Fruit fly (Drosophila melanogaster) whole organism, embryonic: ENCODE measurements around the gene CG1273.
A peak's percentile ranks its signal among the peaks of the same experiment; 100 is the strongest.

ENCODE experiments used
- Antp ChIP-seq: fragments of 200-800 bp; sonication (Bioruptor generic); optimal IDR thresholded peaks from 3 replicates; lab custom pipeline; 2016; ENCODE audit warnings: missing biosample characterization, missing genetic modification characterization
- CG10274 ChIP-seq: fragments of 200-800 bp; sonication (Bioruptor generic); optimal IDR thresholded peaks from 3 replicates; lab custom pipeline; 2017; ENCODE audit warnings: missing biosample characterization, mild to moderate bottlenecking, missing genetic modification characterization
- CG10431 ChIP-seq: fragments of 200-800 bp; sonication (Bioruptor generic); optimal IDR thresholded peaks from 3 replicates; lab custom pipeline; 2018; ENCODE audit warnings: missing biosample characterization, mild to moderate bottlenecking, missing genetic modification characterization
- CG11504 ChIP-seq: fragments of 200-800 bp; sonication (Bioruptor generic); optimal IDR thresholded peaks from 3 replicates; lab custom pipeline; 2019; ENCODE audit warnings: missing biosample characterization, mild to moderate bottlenecking, missing genetic modification characterization, moderate library complexity
- CG12219 ChIP-seq: fragments of 200-800 bp; sonication (Bioruptor generic); optimal IDR thresholded peaks from 3 replicates; lab custom pipeline; 2018; ENCODE audit warnings: missing biosample characterization, mild to moderate bottlenecking, missing genetic modification characterization
- CG12942 ChIP-seq: fragments of 200-800 bp; sonication (Bioruptor generic); optimal IDR thresholded peaks from 3 replicates; lab custom pipeline; 2016; ENCODE audit warnings: missing biosample characterization, missing genetic modification characterization
- CG1603 ChIP-seq: fragments of 200-800 bp; sonication (Bioruptor generic); optimal IDR thresholded peaks from 2 replicates; lab custom pipeline; 2019; ENCODE audit warnings: missing biosample characterization, mild to moderate bottlenecking, missing genetic modification characterization, moderate library complexity
- CG17361 ChIP-seq: fragments of 200-800 bp; sonication (Bioruptor generic); IDR thresholded peaks from 3 replicates; pipeline ENCODE4 v1.3.6; 2022; ENCODE audit warnings: missing biosample characterization, missing genetic modification characterization
- CG2712 ChIP-seq: fragments of 200-800 bp; optimal IDR thresholded peaks from 3 replicates; lab custom pipeline; 2019; ENCODE audit warnings: missing biosample characterization, mild to moderate bottlenecking, missing genetic modification characterization, moderate library complexity
- CG33213 ChIP-seq: fragments of 200-800 bp; sonication (Bioruptor generic); optimal IDR thresholded peaks from 3 replicates; lab custom pipeline; 2016; ENCODE audit warnings: missing biosample characterization, missing genetic modification characterization
- CG5180 ChIP-seq: fragments of 200-800 bp; sonication (Bioruptor generic); optimal IDR thresholded peaks from 3 replicates; lab custom pipeline; 2017; ENCODE audit warnings: missing biosample characterization, missing genetic modification characterization, mild to moderate bottlenecking, moderate library complexity, missing genetic modification reagents
- CG5953 ChIP-seq: fragments of 200-800 bp; sonication (Bioruptor generic); IDR thresholded peaks from 2 replicates; pipeline ENCODE4 v1.3.6; 2022; ENCODE audit warnings: missing biosample characterization, missing genetic modification characterization
- CG6689 ChIP-seq: fragments of 200-800 bp; sonication (Bioruptor generic); IDR thresholded peaks from 2 replicates; pipeline ENCODE4 v1.3.6; 2022; ENCODE audit warnings: missing biosample characterization, missing genetic modification characterization
- CG8765 ChIP-seq: fragments of 200-800 bp; sonication (Bioruptor generic); IDR thresholded peaks from 2 replicates; pipeline ENCODE4 v1.3.6; 2022; ENCODE audit warnings: missing biosample characterization, missing genetic modification characterization
- CG8924 ChIP-seq: fragments of 200-800 bp; optimal IDR thresholded peaks from 3 replicates; lab custom pipeline; 2019; ENCODE audit warnings: missing biosample characterization, mild to moderate bottlenecking, missing genetic modification characterization, moderate library complexity
- CG8944 ChIP-seq: fragments of 200-800 bp; sonication (Bioruptor generic); optimal IDR thresholded peaks from 3 replicates; lab custom pipeline; 2016; ENCODE audit warnings: missing biosample characterization, missing genetic modification characterization
- CG9609 ChIP-seq: fragments of 200-800 bp; sonication (Bioruptor generic); optimal IDR thresholded peaks from 3 replicates; lab custom pipeline; 2016; ENCODE audit warnings: missing biosample characterization, missing genetic modification characterization
- Dref ChIP-seq: fragments of 200-800 bp; sonication (Bioruptor generic); IDR thresholded peaks from 2 replicates; pipeline ENCODE4 v1.3.6; 2022; ENCODE audit warnings: missing biosample characterization, missing genetic modification characterization
- Ets65A ChIP-seq: fragments of 200-800 bp; sonication (Bioruptor generic); peaks from one replicate; lab custom pipeline; 2016; ENCODE audit warnings: missing biosample characterization, missing genetic modification characterization
- HHEX ChIP-seq: fragments of 200-800 bp; sonication (Bioruptor generic); optimal IDR thresholded peaks from 3 replicates; lab custom pipeline; 2017; ENCODE audit warnings: missing biosample characterization, mild to moderate bottlenecking, missing genetic modification characterization, missing genetic modification reagents
- HLH3B ChIP-seq: fragments of 200-800 bp; sonication (Bioruptor generic); IDR thresholded peaks from 2 replicates; pipeline ENCODE4 v1.3.6; 2022; ENCODE audit warnings: missing biosample characterization, missing genetic modification characterization
- Hmr ChIP-seq: fragments of 200-800 bp; sonication (Bioruptor generic); optimal IDR thresholded peaks from 3 replicates; lab custom pipeline; 2017; ENCODE audit warnings: mild to moderate bottlenecking, missing biosample characterization, missing genetic modification reagents, missing genetic modification characterization
- Hr39 ChIP-seq: fragments of >200 bp; optimal IDR thresholded peaks from 2 replicates; lab custom pipeline; 2017
- Hr78 ChIP-seq, 2 experiments: fragments of 200-800 bp in 1 of 2; fragments of >200 bp in 1 of 2; sonication (Bioruptor generic) in 1 of 2; optimal IDR thresholded peaks; 2 replicates each; lab custom pipeline; 2017 to 2019; ENCODE audit warnings: missing biosample characterization in 2 of 2, missing genetic modification characterization in 2 of 2, mild to moderate bottlenecking in 1 of 2, moderate library complexity in 1 of 2
- Hsf ChIP-seq: fragments of 200-800 bp; sonication (Bioruptor generic); optimal IDR thresholded peaks from 3 replicates; lab custom pipeline; 2016; ENCODE audit warnings: missing biosample characterization, missing genetic modification characterization
- Mad ChIP-seq: fragments of 200-800 bp; sonication (Bioruptor generic); optimal IDR thresholded peaks from 2 replicates; lab custom pipeline; 2016; ENCODE audit warnings: missing biosample characterization, missing genetic modification characterization
- Med ChIP-seq: fragments of 200-800 bp; sonication (Bioruptor generic); peaks from one replicate; lab custom pipeline; 2016; ENCODE audit warnings: missing biosample characterization, missing genetic modification characterization, mild to moderate bottlenecking, inconsistent platforms, moderate library complexity
- NFAT ChIP-seq: fragments of 200-800 bp; sonication (Bioruptor generic); IDR thresholded peaks from 2 replicates; pipeline ENCODE4 v1.3.6; 2022; ENCODE audit warnings: missing biosample characterization, missing genetic modification characterization
- Neu2 ChIP-seq: fragments of 200-800 bp; sonication (Bioruptor generic); optimal IDR thresholded peaks from 3 replicates; lab custom pipeline; 2016; ENCODE audit warnings: missing biosample characterization, missing genetic modification characterization, borderline replicate concordance
- Nf-YC ChIP-seq: fragments of 200-800 bp; optimal IDR thresholded peaks from 3 replicates; lab custom pipeline; 2019; ENCODE audit warnings: missing biosample characterization, mild to moderate bottlenecking, missing genetic modification characterization, moderate library complexity
- Rfx ChIP-seq: fragments of 200-800 bp; sonication (Bioruptor generic); IDR thresholded peaks from 2 replicates; pipeline ENCODE4 v1.3.6; 2022; ENCODE audit warnings: missing biosample characterization, missing genetic modification characterization
- Sry-δ ChIP-seq: fragments of 200-800 bp; sonication (Bioruptor generic); optimal IDR thresholded peaks from 2 replicates; lab custom pipeline; 2016; ENCODE audit warnings: missing biosample characterization, missing genetic modification characterization
- Tbp ChIP-seq: fragments of >200 bp; optimal IDR thresholded peaks from 2 replicates; lab custom pipeline; 2018; ENCODE audit warnings: missing biosample characterization, missing genetic modification characterization
- Vsx1 ChIP-seq: fragments of 200-800 bp; sonication (Bioruptor generic); optimal IDR thresholded peaks from 2 replicates; lab custom pipeline; 2017; ENCODE audit warnings: missing biosample characterization, mild to moderate bottlenecking, missing genetic modification characterization, missing genetic modification reagents
- ap ChIP-seq: fragments of 200-800 bp; sonication (Bioruptor generic); IDR thresholded peaks from 2 replicates; pipeline ENCODE4 v1.3.6; 2022; ENCODE audit warnings: missing biosample characterization, missing genetic modification characterization
- bab2 ChIP-seq: fragments of 200-800 bp; sonication (Bioruptor generic); optimal IDR thresholded peaks from 2 replicates; lab custom pipeline; 2016; ENCODE audit warnings: missing biosample characterization, missing genetic modification characterization
- bowl ChIP-seq: fragments of 200-800 bp; sonication (Bioruptor generic); IDR thresholded peaks from 2 replicates; pipeline ENCODE4 v1.3.6; 2022; ENCODE audit warnings: missing biosample characterization, missing genetic modification characterization
- cas ChIP-seq: fragments of 200-800 bp; sonication (Bioruptor generic); IDR thresholded peaks from 2 replicates; pipeline ENCODE4 v1.3.6; 2022; ENCODE audit warnings: missing biosample characterization, missing genetic modification characterization
- cato ChIP-seq: fragments of 200-800 bp; sonication (Bioruptor generic); optimal IDR thresholded peaks from 2 replicates; lab custom pipeline; 2016; ENCODE audit warnings: missing biosample characterization, missing genetic modification characterization, borderline replicate concordance
- chif ChIP-seq, 2 experiments: fragments of 200-800 bp; sonication (Bioruptor generic); optimal IDR thresholded peaks; 3 replicates each; lab custom pipeline; 2016; ENCODE audit warnings: missing biosample characterization in 2 of 2, missing genetic modification characterization in 2 of 2
- chm ChIP-seq: fragments of 200-800 bp; sonication (Bioruptor generic); IDR thresholded peaks from 2 replicates; pipeline ENCODE4 v1.3.6; 2022; ENCODE audit warnings: missing biosample characterization, missing genetic modification characterization
- eve ChIP-seq, 2 experiments: fragments of >200 bp; optimal IDR thresholded peaks; 2 replicates each; lab custom pipeline; 2017; ENCODE audit warnings: missing biosample characterization in 2 of 2, missing genetic modification characterization in 2 of 2
- ewg ChIP-seq: fragments of 200-800 bp; sonication (Bioruptor generic); optimal IDR thresholded peaks from 3 replicates; lab custom pipeline; 2017; ENCODE audit warnings: mild to moderate bottlenecking, missing biosample characterization, missing genetic modification reagents, missing genetic modification characterization
- fd64A ChIP-seq: fragments of 200-800 bp; sonication (Bioruptor generic); optimal IDR thresholded peaks from 3 replicates; lab custom pipeline; 2018; ENCODE audit warnings: missing biosample characterization, mild to moderate bottlenecking, missing genetic modification characterization
- her ChIP-seq: fragments of 200-800 bp; sonication (Bioruptor generic); optimal IDR thresholded peaks from 2 replicates; lab custom pipeline; 2016; ENCODE audit warnings: missing biosample characterization, missing genetic modification characterization
- ken ChIP-seq: fragments of 200-800 bp; sonication (Bioruptor generic); IDR thresholded peaks from 3 replicates; pipeline ENCODE4 v1.3.6; 2022; ENCODE audit warnings: missing biosample characterization, missing genetic modification characterization
- maf-S ChIP-seq: fragments of 200-800 bp; sonication (Bioruptor generic); optimal IDR thresholded peaks from 2 replicates; lab custom pipeline; 2016; ENCODE audit warnings: missing biosample characterization, missing genetic modification characterization
- pita ChIP-seq: fragments of 200-800 bp; sonication (Bioruptor generic); optimal IDR thresholded peaks from 2 replicates; lab custom pipeline; 2017; ENCODE audit warnings: missing biosample characterization, mild to moderate bottlenecking, missing genetic modification characterization
- seq ChIP-seq: fragments of 200-800 bp; sonication (Bioruptor generic); IDR thresholded peaks from 2 replicates; pipeline ENCODE4 v1.3.6; 2022; ENCODE audit warnings: missing biosample characterization, missing genetic modification characterization
- sr ChIP-seq: fragments of 200-800 bp; sonication (Bioruptor generic); IDR thresholded peaks from 3 replicates; pipeline ENCODE4 v1.3.6; 2022; ENCODE audit warnings: missing biosample characterization, missing genetic modification characterization
- stc ChIP-seq: fragments of 200-800 bp; sonication (Bioruptor generic); IDR thresholded peaks from 2 replicates; pipeline ENCODE4 v1.3.6; 2022; ENCODE audit warnings: missing biosample characterization, missing genetic modification characterization

Gene CG1273

dm6 chr3L:4254301-4254834 lies 9.2 kb upstream of the CG1273 start, which contains the start of the genes ago and CG1265 (continued):
- peak; percentile 55 for TF ChIP-seq Hmr (GFP tag; lab: Kevin White, UChicago)
- no peak; the same call in 1 of the 2 replicates for TF ChIP-seq HLH3B (GFP tag; lab: Robert Waterston, UW)
- peak; percentile 10 for TF ChIP-seq CG9609 (GFP tag; lab: Kevin White, UChicago)
- TF ChIP-seq Hsf (GFP tag; lab: Kevin White, UChicago) = peak; percentile 5
- peak; percentile 45 for TF ChIP-seq CG1603 (tag; lab: Kevin White, UChicago)
- no peak for TF ChIP-seq Hr39 (lab: Kevin White, UChicago)
- no peak for TF ChIP-seq CG10274
- TF ChIP-seq Vsx1 = no peak
- no peak for TF ChIP-seq seq
- TF ChIP-seq CG12942 (GFP tag; lab: Kevin White, UChicago) = no peak
- no peak for TF ChIP-seq HHEX (GFP tag; lab: Kevin White, UChicago)
- TF ChIP-seq Med (GFP tag; lab: Kevin White, UChicago) = peak; percentile 74
- TF ChIP-seq ewg (GFP tag; lab: Kevin White, UChicago) = peak; percentile 2
- TF ChIP-seq Sry-δ (GFP tag; lab: Kevin White, UChicago) = peak; percentile 68
- TF ChIP-seq her (GFP tag; lab: Kevin White, UChicago) = no peak
- peak; percentile 62 for TF ChIP-seq Nf-YC (tag; lab: Kevin White, UChicago)
- no peak for TF ChIP-seq Antp (GFP tag; lab: Kevin White, UChicago)
- no peak for TF ChIP-seq chm
- TF ChIP-seq Neu2 (GFP tag; lab: Kevin White, UChicago) = no peak

dm6 chr3L:4259102-4259558 lies 4.4 kb upstream of the CG1273 start, which contains the start of the genes CG15011 and CG1309:
TSS of gene CG15011 (minus strand) at chr3L:4259152.
TSS of gene CG1309 (plus strand) at chr3L:4259430.
- TF ChIP-seq CG10431 (peak; percentile 16), cato (peak; percentile 79), CG11504 (peak; percentile 84), Dref (GFP tag; lab: Robert Waterston, UW) (no peak), sr (GFP tag; lab: Robert Waterston, UW) (no peak), Mad (peak; percentile 80), CG5180 (no peak), cas (GFP tag; lab: Robert Waterston, UW) (0 out of 2 replicates have a peak, but pooled peaks have one; percentile 31), eve (GFP tag; optimal IDR thresholded peaks at IDR 0.05; lab: Kevin White, UChicago) (no peak), NFAT (GFP tag; lab: Robert Waterston, UW) (peak; percentile 35; the same call in 1 of the 2 replicates), fd64A (GFP tag; lab: Kevin White, UChicago) (no peak), Ets65A (GFP tag; lab: Kevin White, UChicago) (peak; percentile 99), Hr78 (GFP tag; optimal IDR thresholded peaks at IDR 0.05; lab: Kevin White, UChicago) (peak in 1 of 2 experiments; percentile 46), ken (GFP tag; lab: Robert Waterston, UW) (peak; percentile 74; the same call in 2 of the 3 replicates), Rfx (GFP tag; lab: Robert Waterston, UW) (peak; percentile 82; the same call in 1 of the 2 replicates), Tbp (GFP tag; lab: Kevin White, UChicago) (no peak), CG33213 (GFP tag; lab: Kevin White, UChicago) (peak; percentile 75), CG6689 (GFP tag; lab: Robert Waterston, UW) (peak; percentile 70), CG17361 (peak; percentile 88), CG2712 (tag; lab: Kevin White, UChicago) (peak; percentile 90), pita (GFP tag; lab: Kevin White, UChicago) (no peak), ap (GFP tag; lab: Robert Waterston, UW) (no peak), CG12219 (GFP tag; lab: Kevin White, UChicago) (peak; percentile 50), bowl (GFP tag; lab: Robert Waterston, UW) (no peak), CG8924 (tag; lab: Kevin White, UChicago) (peak; percentile 84), maf-S (GFP tag; lab: Kevin White, UChicago) (peak; percentile 87), stc (GFP tag; lab: Robert Waterston, UW) (no peak), chif (GFP tag; optimal IDR thresholded peaks at IDR 0.05; lab: Kevin White, UChicago) (peak; percentile 79 to 90), CG5953 (GFP tag; lab: Robert Waterston, UW) (no peak), bab2 (peak; percentile 87), CG8765 (GFP tag; lab: Robert Waterston, UW) (peak; percentile 43; the same call in 1 of the 2 replicates), Hr39 (lab: Kevin White, UChicago) (no peak), CG8944 (GFP tag; lab: Kevin White, UChicago) (peak; percentile 75)
